Worm (Caenorhabditis elegans): ENCODE measurements around the gene nhr-209.
A peak's percentile ranks its signal among the peaks of the same experiment; 100 is the strongest.

The nhr-209 gene

ce11 chrV:12098123-12098522 is at the start of gene nhr-209:
TSS of gene nhr-209 (plus strand) at chrV:12098149.
- TF ChIP-seq egl-44 (GFP tag; IDR thresholded peaks at IDR 0.05) (no peak), Y53F4B.3 (GFP tag; IDR thresholded peaks at IDR 0.05) (no peak), attf-5 (GFP tag; optimal IDR thresholded peaks at IDR 0.05) (no peak), madf-10 (tag; optimal IDR thresholded peaks at IDR 0.05) (no peak), ceh-91 (GFP tag; IDR thresholded peaks at IDR 0.05) (no peak), snpc-3.4 (tag; optimal IDR thresholded peaks at IDR 0.05) (no peak), ama-1 (optimal IDR thresholded peaks at IDR 0.05) (no peak), ama-1 (GFP tag; optimal IDR thresholded peaks at IDR 0.05) (no peak), madf-6 (GFP tag; IDR thresholded peaks at IDR 0.05) (no peak), athp-1 (tag; optimal IDR thresholded peaks at IDR 0.05) (no peak), ccch-3 (GFP tag; optimal IDR thresholded peaks at IDR 0.05) (no peak), xnd-1 (tag; optimal IDR thresholded peaks at IDR 0.05) (no peak), attf-6 (GFP tag; IDR thresholded peaks at IDR 0.05) (no peak), gei-17 (GFP tag; optimal IDR thresholded peaks at IDR 0.05) (no peak), fkh-3 (tag; optimal IDR thresholded peaks at IDR 0.05) (no peak), F10E7.11 (tag; optimal IDR thresholded peaks at IDR 0.05) (no peak)

ce11 chrV:12048445-12048844 is 49.5 kb upstream of the nhr-209 start, which contains the start of gene dars-2:
TSS of gene dars-2 (plus strand) at chrV:12048745.
- TF ChIP-seq tbp1 (GFP tag; optimal IDR thresholded peaks at IDR 0.05) (no peak), nhr-80 (tag; optimal IDR thresholded peaks at IDR 0.05) (no peak), akir-1 (GFP tag; optimal IDR thresholded peaks at IDR 0.05) (no peak), dpl-1 (GFP tag; optimal IDR thresholded peaks at IDR 0.05) (no peak), T26A5.8 (tag; optimal IDR thresholded peaks at IDR 0.05) (no peak), ztf-3 (GFP tag; optimal IDR thresholded peaks at IDR 0.05) (no peak), zfh-2 (GFP tag; conservative IDR thresholded peaks at IDR 0.05) (no peak), mcd-1 (GFP tag; IDR thresholded peaks at IDR 0.05) (no peak), hmg-20 (GFP tag; IDR thresholded peaks at IDR 0.05) (no peak), rpc-1 (optimal IDR thresholded peaks at IDR 0.05) (no peak), rpc-1 (tag; optimal IDR thresholded peaks at IDR 0.05) (no peak), mel-28 (tag; optimal IDR thresholded peaks at IDR 0.05; ENCODE audit: borderline replicate concordance) (no peak), dox-1 (GFP tag; IDR thresholded peaks at IDR 0.05) (no peak)

ce11 chrV:12053598-12053997 is 44.4 kb upstream of the nhr-209 start, which contains the start of gene F10C2.7:
TSS of gene F10C2.7 (plus strand) at chrV:12053898.
- TF ChIP-seq unc-62 (GFP tag; optimal IDR thresholded peaks at IDR 0.05) (no peak), F22D6.2 (tag; optimal IDR thresholded peaks at IDR 0.05) (no peak), K11D2.4 (GFP tag; IDR thresholded peaks at IDR 0.05) (no peak), let-526 (GFP tag; IDR thresholded peaks at IDR 0.05) (no peak), T07F8.4 (tag; optimal IDR thresholded peaks at IDR 0.05) (no peak), repo-1 (tag; optimal IDR thresholded peaks at IDR 0.05) (no peak), ets-4 (GFP tag; optimal IDR thresholded peaks at IDR 0.05) (no peak)

- TF ChIP-seq lsl-1 (GFP tag; optimal IDR thresholded peaks at IDR 0.05) (peak; percentile 66), hrde-1 (tag; optimal IDR thresholded peaks at IDR 0.05; ENCODE audit: borderline replicate concordance) (peak; percentile 4), mes-4 (tag; optimal IDR thresholded peaks at IDR 0.05) (no peak), snpc-3.4 (tag; optimal IDR thresholded peaks at IDR 0.05) (no peak)
These were observed 38.2 kb upstream of the nhr-209 start, which contains the start of gene R07B7.2 for ce11 chrV:12059719-12060118. TSS of gene R07B7.2 (minus strand) at chrV:12059753.
